Worm (Caenorhabditis elegans): ENCODE data around the gene str-263.

The str-263 gene

ce11 chrV:15568381-15568780 is 44.6 kb upstream of the str-263 start:
- TF ChIP-seq ama-1 (optimal IDR thresholded peaks at IDR 0.05) (peak; percentile 13), lir-3 (tag; optimal IDR thresholded peaks at IDR 0.05; ENCODE audit: poor library complexity) (peak; percentile 3), efl-1 (optimal IDR thresholded peaks at IDR 0.05) (no peak), efl-1 (GFP tag; optimal IDR thresholded peaks at IDR 0.05 in 1 of 2) (peak in 1 of 2 experiments; percentile 88), nhr-77 (tag; optimal IDR thresholded peaks at IDR 0.05) (no peak), aha-1 (tag; optimal IDR thresholded peaks at IDR 0.05) (no peak)

DNA sequence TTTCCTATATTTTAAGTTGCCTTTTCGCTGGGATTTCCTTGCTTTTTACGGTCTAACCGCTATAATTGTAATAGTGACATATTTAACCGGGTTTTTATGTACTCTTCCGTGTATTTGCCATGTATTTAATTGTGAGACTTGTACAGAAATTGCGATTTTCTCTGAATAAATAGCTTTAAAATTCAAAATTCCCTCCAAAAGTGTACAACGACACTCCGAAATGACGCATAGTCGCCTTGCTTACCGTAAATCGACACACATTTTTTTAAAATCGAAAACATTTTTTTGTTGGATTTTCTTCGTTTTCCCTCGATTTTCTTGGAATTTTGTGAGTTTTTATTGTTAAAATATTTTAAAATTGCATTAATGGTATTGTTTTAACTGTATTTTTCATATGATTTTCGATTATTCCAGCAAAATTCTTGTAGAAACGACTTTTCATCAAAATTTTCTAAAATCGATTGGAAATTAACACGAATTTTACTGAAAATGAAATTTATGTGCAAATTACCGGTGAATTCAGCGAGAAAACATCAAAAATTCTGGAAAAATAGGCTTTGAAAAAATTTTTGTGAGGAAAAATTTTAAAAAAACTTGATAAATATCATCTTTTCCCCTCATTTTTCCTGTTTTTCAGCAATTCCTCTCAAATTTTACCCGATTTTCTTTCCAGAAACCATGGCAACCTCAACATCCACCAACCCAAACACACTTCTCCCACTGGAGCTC is 43.1 kb upstream of the str-263 start, which contains the start of gene lsm-5:
Gene lsm-5 (plus strand): TSS at position 679 of the 729 bp plus-strand sequence.
- TF ChIP-seq fkh-4 (tag; optimal IDR thresholded peaks at IDR 0.05; ENCODE audit: borderline replicate concordance) (no peak), tlp-1 (tag; optimal IDR thresholded peaks at IDR 0.05) (no peak), ceh-8 (GFP tag; optimal IDR thresholded peaks at IDR 0.05) (no peak), unc-86 (tag; optimal IDR thresholded peaks at IDR 0.05) (peak; percentile 5), unc-62 (GFP tag; optimal IDR thresholded peaks at IDR 0.05) (no peak), nhr-90 (tag; optimal IDR thresholded peaks at IDR 0.05; ENCODE audit: poor library complexity) (peak; percentile 13), C04F5.9 (tag; optimal IDR thresholded peaks at IDR 0.05) (no peak), nhr-19 (GFP tag; conservative IDR thresholded peaks at IDR 0.05) (peak; percentile 64), zip-4 (GFP tag; optimal IDR thresholded peaks at IDR 0.05) (no peak), isw-1 (GFP tag; IDR thresholded peaks at IDR 0.05) (peak; percentile 39), pqm-1 (tag; optimal IDR thresholded peaks at IDR 0.05) (no peak), elt-2 (tag; optimal IDR thresholded peaks at IDR 0.05) (peak; percentile 2), grh-1 (GFP tag; IDR thresholded peaks at IDR 0.05) (no peak), alr-1 (tag; optimal IDR thresholded peaks at IDR 0.05; ENCODE audit: borderline replicate concordance) (no peak), nhr-237 (tag; optimal IDR thresholded peaks at IDR 0.05) (no peak), egl-27 (tag; optimal IDR thresholded peaks at IDR 0.05) (no peak), nhr-85 (tag) (no peak), nhr-71 (tag; optimal IDR thresholded peaks at IDR 0.05) (peak; percentile 64), nhr-20 (tag; optimal IDR thresholded peaks at IDR 0.05) (peak; percentile 43), skn-1 (tag; optimal IDR thresholded peaks at IDR 0.05) (peak; percentile 19), mab-9 (GFP tag; IDR thresholded peaks at IDR 0.05) (no peak), snu-23 (GFP tag; optimal IDR thresholded peaks at IDR 0.05) (peak; percentile 62), vab-15 (tag; optimal IDR thresholded peaks at IDR 0.05) (no peak), lir-3 (tag; optimal IDR thresholded peaks at IDR 0.05; ENCODE audit: poor library complexity) (no peak), fos-1 (tag; optimal IDR thresholded peaks at IDR 0.05) (peak; percentile 11), nhr-84 (tag; optimal IDR thresholded peaks at IDR 0.05) (no peak), ceh-82 (tag; optimal IDR thresholded peaks at IDR 0.05) (peak in 2 of 3 experiments; percentile 48 to 56), lsy-2 (tag; optimal IDR thresholded peaks at IDR 0.05) (peak; percentile 65 to 82), F16B12.6 (tag; optimal IDR thresholded peaks at IDR 0.05) (peak; percentile 19), nhr-76 (tag; optimal IDR thresholded peaks at IDR 0.05) (no peak), dsc-1 (tag; optimal IDR thresholded peaks at IDR 0.05) (no peak), irx-1 (tag; optimal IDR thresholded peaks at IDR 0.05) (peak; percentile 52), unc-30 (tag; optimal IDR thresholded peaks at IDR 0.05) (no peak), ceh-88 (GFP tag; IDR thresholded peaks at IDR 0.05) (no peak), unc-130 (tag; optimal IDR thresholded peaks at IDR 0.05) (peak; percentile 50), mef-2 (tag; optimal IDR thresholded peaks at IDR 0.05) (no peak), mep-1 (tag; optimal IDR thresholded peaks at IDR 0.05) (peak; percentile 50), C34B4.2 (tag; optimal IDR thresholded peaks at IDR 0.05) (no peak), C16A3.4 (tag; optimal IDR thresholded peaks at IDR 0.05) (peak; percentile 56), lin-39 (tag; optimal IDR thresholded peaks at IDR 0.05) (no peak), xbp-1 (tag; optimal IDR thresholded peaks at IDR 0.05) (peak; percentile 48), blmp-1 (tag; optimal IDR thresholded peaks at IDR 0.05) (no peak), ceh-63 (GFP tag; optimal IDR thresholded peaks at IDR 0.05) (no peak), rnt-1 (tag; optimal IDR thresholded peaks at IDR 0.05) (peak; percentile 51), dpl-1 (GFP tag; optimal IDR thresholded peaks at IDR 0.05) (peak; percentile 91 to 96 (median 95)), nhr-47 (tag; optimal IDR thresholded peaks at IDR 0.05) (peak; percentile 55)
